Worm (Caenorhabditis elegans) whole organism, dauer: Measurements from ENCODE around the gene cyp-33E1.

Source experiments
- unc-62 ChIP-seq: sonication (generic microtip); optimal IDR thresholded peaks from 2 replicates; lab custom pipeline; 2017; ENCODE audit warnings: missing biosample characterization, missing genetic modification reagents, missing genetic modification characterization

Gene cyp-33E1

ce11 chrIV:8644432-8644831, 4.0 kb downstream of the cyp-33E1 start, which contains the start of gene C49C8.3:
Gene C49C8.3 (plus strand): TSS chrIV:8644732.
- no peak for TF ChIP-seq unc-62

ce11 chrIV:8638761-8639160, 9.6 kb downstream of the cyp-33E1 start, which contains the start of gene F42A9.9:
Gene F42A9.9 (minus strand): TSS chrIV:8638861.
- no peak for TF ChIP-seq unc-62

- no peak for TF ChIP-seq unc-62
Observed at ce11 chrIV:8631033-8631432, 17.4 kb downstream of the cyp-33E1 start, which contains the start of gene dgk-4. Gene dgk-4 (plus strand): TSS chrIV:8631333.

- TF ChIP-seq unc-62: no peak
Observed at ce11 chrIV:8630243-8630642, 18.2 kb downstream of the cyp-33E1 start.

- TF ChIP-seq unc-62: no peak
Observed at ce11 chrIV:8629609-8630052, 18.8 kb downstream of the cyp-33E1 start.

ce11 chrIV:8628262-8628661, 20.1 kb downstream of the cyp-33E1 start:
- no peak for TF ChIP-seq unc-62

- no peak for TF ChIP-seq unc-62
Observed at ce11 chrIV:8627328-8627727, 21.1 kb downstream of the cyp-33E1 start, which contains the start of gene F42A9.11. Gene F42A9.11 (plus strand): TSS chrIV:8627637.

ce11 chrIV:8626294-8626693, 22.1 kb downstream of the cyp-33E1 start:
- no peak for TF ChIP-seq unc-62

- no peak for TF ChIP-seq unc-62
Observed at ce11 chrIV:8625730-8626129, 22.7 kb downstream of the cyp-33E1 start.

- TF ChIP-seq unc-62: no peak
Observed at ce11 chrIV:8620102-8620733, 28.2 kb downstream of the cyp-33E1 start, which contains the start of gene lin-49. Gene lin-49 (plus strand): TSS chrIV:8620683.

ce11 chrIV:8618698-8619097, 29.7 kb downstream of the cyp-33E1 start, which contains the start of gene F42A9.8:
Gene F42A9.8 (minus strand): TSS chrIV:8618785.
- TF ChIP-seq unc-62: no peak

- no peak for TF ChIP-seq unc-62
Observed at ce11 chrIV:8617047-8617446, 31.4 kb downstream of the cyp-33E1 start, which contains the start of the genes F42A9.7 and F42A9.3. Gene F42A9.7 (minus strand): TSS chrIV:8617147. Gene F42A9.3 (plus strand): TSS chrIV:8617260.

ce11 chrIV:8615314-8615713, 33.1 kb downstream of the cyp-33E1 start:
- TF ChIP-seq unc-62: no peak

- TF ChIP-seq unc-62: no peak
Observed at ce11 chrIV:8614680-8615079, 33.7 kb downstream of the cyp-33E1 start, which contains the start of gene cyp-33E3. Gene cyp-33E3 (plus strand): TSS chrIV:8614995.

ce11 chrIV:8611886-8612542, 36.4 kb downstream of the cyp-33E1 start, which contains the start of the genes F42A9.17 and cyp-33E2:
Gene F42A9.17 (minus strand): TSS chrIV:8611936.
Gene cyp-33E2 (plus strand): TSS chrIV:8612334.
- TF ChIP-seq unc-62: no peak

- no peak for TF ChIP-seq unc-62
Observed at ce11 chrIV:8608934-8609333, 39.5 kb downstream of the cyp-33E1 start, which contains the start of gene F42A9.6. Gene F42A9.6 (plus strand): TSS chrIV:8609234.

- TF ChIP-seq unc-62: no peak
Observed at ce11 chrIV:8608204-8608603, 40.2 kb downstream of the cyp-33E1 start.
